Fruit fly (Drosophila melanogaster): Measurements from ENCODE around the gene sev.

- TF ChIP-seq Dip3 (GFP tag; optimal IDR thresholded peaks at IDR 0.05) = no peak
- no peak for TF ChIP-seq CG7786 (GFP tag; optimal IDR thresholded peaks at IDR 0.05)
- TF ChIP-seq CG2202 (tag; optimal IDR thresholded peaks at IDR 0.05) = no peak
- no peak for TF ChIP-seq CG8765 (GFP tag; IDR thresholded peaks at IDR 0.05)
- no peak for TF ChIP-seq HLH54F (GFP tag; optimal IDR thresholded peaks at IDR 0.05)
- no peak for TF ChIP-seq HLH3B (GFP tag; IDR thresholded peaks at IDR 0.05)
- TF ChIP-seq Nf-YA (GFP tag; IDR thresholded peaks at IDR 0.05) = no peak
Measured at dm6 chrX:11087384-11087783, 1.3 kb upstream of the sev start.
